Fruit fly (Drosophila melanogaster): ENCODE data around the gene Sfp96F.

dm6 chr3R:25787198-25787597 is 42.8 kb downstream of the Sfp96F start, which contains the start of gene CG4960:
- TF ChIP-seq ewg (GFP tag; optimal IDR thresholded peaks at IDR 0.05) (no peak), CG7357 (GFP tag; IDR thresholded peaks at IDR 0.05) (no peak), CG32772 (GFP tag; IDR thresholded peaks at IDR 0.05) (no peak), CG10959 (GFP tag; IDR thresholded peaks at IDR 0.05) (no peak), CG9609 (GFP tag; optimal IDR thresholded peaks at IDR 0.05) (no peak), CG31365 (tag; optimal IDR thresholded peaks at IDR 0.05) (no peak), CG30403 (GFP tag; optimal IDR thresholded peaks at IDR 0.05) (no peak), CG14050 (GFP tag; IDR thresholded peaks at IDR 0.05) (no peak), CG8478 (optimal IDR thresholded peaks at IDR 0.05) (no peak), Bgb (GFP tag; IDR thresholded peaks at IDR 0.05; ENCODE audit: partially characterized antibody) (no peak), Hmr (GFP tag; optimal IDR thresholded peaks at IDR 0.05) (no peak), dimm (GFP tag; IDR thresholded peaks at IDR 0.05) (no peak), h (optimal IDR thresholded peaks at IDR 0.05) (no peak)

All from whole organism, embryonic.